Worm (Caenorhabditis elegans) whole organism, L3 larva: ENCODE data around the gene F26F4.6.

Experiments
- ama-1 ChIP-seq: fragments of 150-350 bp; optimal IDR thresholded peaks from 2 replicates; lab custom pipeline; 2018
- mdl-1 ChIP-seq: fragments of 150-350 bp; optimal IDR thresholded peaks from 2 replicates; lab custom pipeline; 2014; ENCODE audit warnings: missing biosample characterization, missing genetic modification characterization
- nhr-11 ChIP-seq: fragments of 150-350 bp; optimal IDR thresholded peaks from 2 replicates; lab custom pipeline; 2014; ENCODE audit warnings: missing biosample characterization, missing genetic modification characterization
- nhr-25 ChIP-seq: sonication (generic microtip); optimal IDR thresholded peaks from 2 replicates; lab custom pipeline; 2017; ENCODE audit warnings: missing biosample characterization, missing genetic modification characterization
- tbx-2 ChIP-seq: sonication (generic microtip); optimal IDR thresholded peaks from 2 replicates; lab custom pipeline; 2016; ENCODE audit warnings: mild to moderate bottlenecking, missing genetic modification characterization, missing compliant biosample characterization

DNA sequence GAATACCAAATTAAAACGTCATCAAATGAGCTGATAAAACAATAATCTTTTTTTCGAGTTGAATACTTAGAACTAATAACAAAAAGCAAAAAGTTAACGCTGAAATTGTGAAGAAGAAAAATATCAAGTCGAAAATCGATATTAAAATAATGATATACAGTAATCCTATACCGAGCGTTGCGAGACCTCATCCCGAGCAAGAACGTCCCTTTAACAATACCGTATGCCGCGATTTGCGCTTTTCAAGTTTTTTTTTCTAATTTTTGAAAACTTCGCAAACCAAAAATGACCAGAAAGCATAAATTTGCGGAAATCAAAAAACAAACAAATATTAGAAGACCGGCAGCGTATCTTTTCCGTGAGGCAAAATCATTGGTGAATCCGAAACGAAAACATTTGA lies 2.4 kb downstream of the F26F4.6 start, which contains the start of gene F26F4.5:
- TF ChIP-seq mdl-1 (tag; lab: Kevin White, UChicago), result no peak
- TF ChIP-seq nhr-11, result no peak
- no peak for TF ChIP-seq ama-1 (lab: Kevin White, UChicago)
- no peak for TF ChIP-seq nhr-25
- TF ChIP-seq tbx-2, result no peak
